Worm (Caenorhabditis elegans): ENCODE results near the gene bre-3.
"Not testable (repeated sequence)": the region's sequence is repeated elsewhere in the genome, so short reads cannot be mapped to it uniquely, and the experiment has no call there.

bre-3 gene

ce11 chrIII:9434999-9435398 lies 50.3 kb downstream of the bre-3 start:
- no peak for TF ChIP-seq unc-62 (GFP tag; optimal IDR thresholded peaks at IDR 0.05)

- TF ChIP-seq unc-62 (GFP tag; optimal IDR thresholded peaks at IDR 0.05) = no peak
Measured at ce11 chrIII:9433576-9434107, 51.6 kb downstream of the bre-3 start, which contains the start of gene cpar-1. cpar-1 (plus strand) TSS chrIII:9434057.

DNA sequence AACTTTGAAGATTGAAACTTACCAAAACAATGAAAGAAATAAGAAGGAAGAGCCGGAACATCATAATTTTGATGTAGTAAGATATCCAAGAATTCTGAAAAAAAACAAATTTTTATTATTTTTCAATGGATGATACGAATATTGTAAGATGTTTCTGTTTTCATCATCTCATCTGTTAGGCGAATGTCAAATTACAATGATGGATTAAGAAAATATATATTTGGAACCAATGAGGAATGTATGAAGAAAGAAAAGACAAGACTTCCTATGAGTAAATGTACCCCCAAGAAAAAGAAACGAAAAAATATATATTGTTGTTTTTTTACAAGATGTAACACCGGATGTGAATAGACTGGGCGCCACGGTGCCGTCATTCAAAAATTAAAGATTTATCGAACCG lies 59.0 kb downstream of the bre-3 start, which contains the start of gene T26G10.5:
Gene T26G10.5 (minus strand): TSS at position 101 of the 400 bp plus-strand sequence.
- TF ChIP-seq unc-62 (GFP tag; optimal IDR thresholded peaks at IDR 0.05) = no peak

DNA sequence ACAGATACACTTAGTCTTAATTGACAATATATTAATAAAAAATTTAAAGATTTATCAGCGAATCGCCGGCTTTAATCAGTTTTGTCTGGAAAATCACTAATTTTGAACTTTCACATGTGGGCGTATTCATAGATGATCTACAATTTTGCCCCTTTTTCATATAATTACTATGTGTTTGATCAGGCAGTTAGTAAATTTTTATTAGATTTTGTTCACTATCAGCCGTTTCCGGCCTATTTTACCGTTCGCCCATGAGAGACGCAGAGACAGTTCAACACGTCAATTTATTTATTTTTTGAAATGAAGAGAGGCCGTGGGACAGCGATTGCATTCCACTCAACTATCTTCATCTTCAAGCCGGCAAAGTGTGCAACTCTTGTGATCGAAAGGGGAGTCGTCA lies 65.0 kb downstream of the bre-3 start, which contains the start of gene T26G10.4:
Gene T26G10.4 (plus strand): TSS at position 301 of the 400 bp plus-strand sequence.
- TF ChIP-seq unc-62 (GFP tag; optimal IDR thresholded peaks at IDR 0.05) = not testable (repeated sequence)

Measured in whole organism, dauer.